Worm (Caenorhabditis elegans) whole organism, L3 larva: ENCODE data around the gene alh-11.

Experiments used
- ama-1 ChIP-seq: fragments of 150-350 bp; optimal IDR thresholded peaks from 2 replicates; lab custom pipeline; 2018
- daf-12 ChIP-seq: fragments of 150-350 bp; optimal IDR thresholded peaks from 2 replicates; lab custom pipeline; 2014; ENCODE audit warnings: missing biosample characterization, missing genetic modification reagents, missing genetic modification characterization
- nhr-23 ChIP-seq: fragments of 150-350 bp; optimal IDR thresholded peaks from 2 replicates; lab custom pipeline; 2014; ENCODE audit warnings: missing biosample characterization, missing genetic modification reagents, missing genetic modification characterization
- nhr-28 ChIP-seq: fragments of 150-350 bp; optimal IDR thresholded peaks from 2 replicates; lab custom pipeline; 2014; ENCODE audit warnings: missing biosample characterization, missing genetic modification characterization
- pha-4 ChIP-seq: fragments of 150-350 bp; optimal IDR thresholded peaks from 2 replicates; lab custom pipeline; 2014; ENCODE audit warnings: missing biosample characterization, missing genetic modification reagents, missing genetic modification characterization
- snpc-4 ChIP-seq: fragments of 150-350 bp; optimal IDR thresholded peaks from 2 replicates; lab custom pipeline; 2014; ENCODE audit warnings: missing biosample characterization, missing genetic modification characterization
- unc-39 ChIP-seq: sonication (generic microtip); optimal IDR thresholded peaks from 4 replicates; lab custom pipeline; 2017; ENCODE audit warnings: missing biosample characterization, missing genetic modification characterization

- TF ChIP-seq nhr-28 (tag; lab: Kevin White, UChicago) (no peak), ama-1 (lab: Kevin White, UChicago) (no peak), snpc-4 (tag; lab: Kevin White, UChicago) (no peak), unc-39 (no peak), daf-12 (tag; lab: Kevin White, UChicago) (no peak), nhr-23 (tag; lab: Kevin White, UChicago) (no peak), pha-4 (tag; lab: Kevin White, UChicago) (no peak)
These were observed at the start of gene alh-11 for ce11 chrIII:778771-779170.
